Fruit fly (Drosophila melanogaster) whole organism: Measurements from ENCODE around the gene CG5181.

Source experiments
- CG8478 ChIP-seq: fragments of >200 bp; optimal IDR thresholded peaks from 2 replicates; lab custom pipeline; 2018; ENCODE audit warnings: inconsistent platforms
- Dll ChIP-seq: fragments of >200 bp; optimal IDR thresholded peaks from 2 replicates; lab custom pipeline; 2017
- EcR ChIP-seq, 2 experiments: fragments of >200 bp; optimal IDR thresholded peaks; 2 replicates each; lab custom pipeline; 2017; ENCODE audit warnings: missing biosample characterization in 2 of 2, missing genetic modification characterization in 2 of 2, missing genetic modification reagents in 2 of 2
- pan ChIP-seq: fragments of >200 bp; optimal IDR thresholded peaks from 2 replicates; lab custom pipeline; 2017
- psq ChIP-seq: fragments of >200 bp; optimal IDR thresholded peaks from 2 replicates; lab custom pipeline; 2017
- usp ChIP-seq: fragments of >200 bp; optimal IDR thresholded peaks from 2 replicates; lab custom pipeline; 2017; ENCODE audit warnings: missing biosample characterization, missing genetic modification characterization, mixed read lengths

CG5181 gene

DNA sequence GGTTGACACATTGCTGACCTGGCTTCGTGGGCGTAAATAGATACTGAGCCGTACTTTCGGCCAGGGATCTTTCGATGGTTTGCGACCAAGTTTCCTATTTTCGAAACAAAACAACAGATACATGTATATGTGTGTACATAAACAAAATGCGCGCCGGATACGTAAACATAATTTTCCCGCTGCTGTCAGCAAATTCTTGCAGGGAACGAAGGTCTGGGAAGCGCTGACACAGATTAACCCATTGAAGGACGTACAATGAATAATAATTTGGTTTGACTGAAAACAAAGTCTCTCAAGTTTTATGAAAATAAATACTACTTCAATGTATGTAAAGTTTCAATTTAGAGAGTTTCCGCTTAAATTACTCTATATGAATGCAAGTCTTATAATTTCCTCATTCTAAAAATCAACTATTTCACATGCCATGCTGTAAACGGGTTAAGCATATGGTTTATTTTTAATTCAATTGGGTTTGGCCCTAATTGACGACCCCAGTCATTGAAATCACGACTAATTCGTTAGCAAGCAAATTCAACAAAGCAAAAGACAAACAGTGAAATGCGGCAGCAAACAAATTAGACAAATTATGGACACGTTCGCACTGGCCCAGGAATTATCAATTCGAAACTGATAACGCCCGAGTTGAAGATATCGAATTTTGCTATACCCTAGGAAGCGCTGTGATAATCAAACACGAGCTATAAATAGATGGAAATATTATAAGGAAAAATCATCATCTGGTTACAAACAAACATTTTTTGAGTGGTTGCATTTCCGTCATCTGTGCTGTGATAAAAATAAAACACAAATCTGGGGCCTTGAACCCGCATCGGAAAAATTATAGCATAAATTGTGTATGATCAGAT is 22.8 kb downstream of the CG5181 start:
- no peak for TF ChIP-seq CG8478 (lab: Kevin White, UChicago)
- peak; percentile 55 for TF ChIP-seq pan (lab: Kevin White, UChicago)

- TF ChIP-seq Dll (no peak), psq (no peak), pan (lab: Kevin White, UChicago) (no peak), usp (GFP tag; lab: Kevin White, UChicago) (no peak), CG8478 (lab: Kevin White, UChicago) (no peak)
Measured at dm6 chr2L:7377402-7377801, 32.2 kb downstream of the CG5181 start, which contains the start of gene ninaC. TSS of gene ninaC (plus strand) at chr2L:7377702.

- TF ChIP-seq usp (GFP tag; lab: Kevin White, UChicago) = no peak
- TF ChIP-seq EcR (GFP tag; optimal IDR thresholded peaks at IDR 0.05; lab: Kevin White, UChicago) = no peak
- TF ChIP-seq Dll = no peak
- TF ChIP-seq CG8478 (lab: Kevin White, UChicago) = no peak
- no peak for TF ChIP-seq psq
- TF ChIP-seq pan (lab: Kevin White, UChicago) = no peak
Measured at dm6 chr2L:7376157-7376556, 33.5 kb downstream of the CG5181 start.

- TF ChIP-seq usp (GFP tag; lab: Kevin White, UChicago) (no peak), EcR (GFP tag; optimal IDR thresholded peaks at IDR 0.05; lab: Kevin White, UChicago) (no peak), pan (lab: Kevin White, UChicago) (no peak), psq (no peak), CG8478 (lab: Kevin White, UChicago) (no peak), Dll (no peak)
Measured at dm6 chr2L:7363079-7363478, 46.5 kb downstream of the CG5181 start, which contains the start of gene Wnt10. TSS of gene Wnt10 (plus strand) at chr2L:7363379.

DNA sequence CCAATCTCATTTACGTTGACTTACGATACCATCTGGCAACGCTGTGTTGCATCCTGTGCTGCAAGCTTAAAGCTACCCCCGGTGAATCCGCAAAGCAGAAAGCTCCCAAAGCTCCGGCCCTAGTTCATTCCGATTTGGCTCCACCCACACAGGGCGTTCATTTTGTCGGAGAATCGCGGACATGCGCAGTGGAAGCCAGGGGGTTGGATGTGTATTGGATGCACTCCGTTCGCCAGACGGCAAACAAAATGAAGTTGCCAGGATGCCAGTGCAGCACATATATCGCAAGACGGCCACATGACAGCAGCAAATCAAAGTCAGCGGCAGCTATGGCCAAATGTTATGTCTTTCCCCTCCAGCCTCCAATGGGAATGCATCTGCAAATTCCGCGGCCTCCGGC is 50.8 kb downstream of the CG5181 start:
- no peak for TF ChIP-seq EcR (GFP tag; optimal IDR thresholded peaks at IDR 0.05; lab: Kevin White, UChicago)
- TF ChIP-seq CG8478 (lab: Kevin White, UChicago) = no peak
- TF ChIP-seq usp (GFP tag; lab: Kevin White, UChicago) = no peak
- no peak for TF ChIP-seq pan (lab: Kevin White, UChicago)
- TF ChIP-seq Dll = no peak
- TF ChIP-seq psq = no peak
